Fruit fly (Drosophila melanogaster) whole organism, adult: ENCODE data around the gene MED25.

Source experiments
- CG11617 ChIP-seq: fragments of 200-800 bp; sonication (Bioruptor generic); optimal IDR thresholded peaks from 2 replicates; lab custom pipeline; 2017; ENCODE audit warnings: mild to moderate bottlenecking, missing biosample characterization, missing genetic modification reagents, missing genetic modification characterization
- CG12768 ChIP-seq: fragments of 200-800 bp; sonication (Bioruptor generic); optimal IDR thresholded peaks from 2 replicates; lab custom pipeline; 2017; ENCODE audit warnings: missing biosample characterization, missing genetic modification characterization, mild to moderate bottlenecking, moderate library complexity, missing genetic modification reagents
- CG14711 ChIP-seq: fragments of 200-800 bp; sonication (Bioruptor generic); optimal IDR thresholded peaks from 2 replicates; lab custom pipeline; 2018; ENCODE audit warnings: missing biosample characterization, mild to moderate bottlenecking, missing genetic modification characterization, moderate library complexity
- CG1620 ChIP-seq: fragments of 200-800 bp; sonication (Bioruptor generic); optimal IDR thresholded peaks from 2 replicates; lab custom pipeline; 2016; ENCODE audit warnings: missing biosample characterization, missing genetic modification characterization
- CG33017 ChIP-seq: fragments of 200-800 bp; sonication (Bioruptor generic); optimal IDR thresholded peaks from 2 replicates; lab custom pipeline; 2018; ENCODE audit warnings: missing biosample characterization, mild to moderate bottlenecking, missing genetic modification characterization, moderate library complexity
- CG5204 ChIP-seq: fragments of 200-800 bp; sonication (Bioruptor generic); optimal IDR thresholded peaks from 2 replicates; lab custom pipeline; 2016; ENCODE audit warnings: missing biosample characterization, missing genetic modification characterization
- CG7045 ChIP-seq: fragments of 200-800 bp; sonication (Bioruptor generic); optimal IDR thresholded peaks from 2 replicates; lab custom pipeline; 2017; ENCODE audit warnings: missing biosample characterization, mild to moderate bottlenecking, missing genetic modification characterization
- CG7101 ChIP-seq: fragments of 200-800 bp; sonication (Bioruptor generic); optimal IDR thresholded peaks from 2 replicates; lab custom pipeline; 2018; ENCODE audit warnings: missing biosample characterization, mild to moderate bottlenecking, missing genetic modification characterization, moderate library complexity
- Clk ChIP-seq: fragments of 200-800 bp; sonication (Bioruptor generic); optimal IDR thresholded peaks from 2 replicates; lab custom pipeline; 2017; ENCODE audit warnings: missing biosample characterization, missing genetic modification characterization
- Crg-1 ChIP-seq: fragments of 200-800 bp; sonication (Bioruptor generic); optimal IDR thresholded peaks from 2 replicates; lab custom pipeline; 2016; ENCODE audit warnings: missing biosample characterization, missing genetic modification characterization
- Hr96 ChIP-seq: fragments of 200-800 bp; sonication (Bioruptor generic); optimal IDR thresholded peaks from 2 replicates; lab custom pipeline; 2016; ENCODE audit warnings: missing biosample characterization, missing genetic modification characterization
- Mnt ChIP-seq: fragments of 200-800 bp; sonication (Bioruptor generic); optimal IDR thresholded peaks from 2 replicates; lab custom pipeline; 2016; ENCODE audit warnings: missing biosample characterization, mild to moderate bottlenecking, missing genetic modification characterization
- bab1 ChIP-seq: fragments of 200-800 bp; sonication (Bioruptor generic); optimal IDR thresholded peaks from 3 replicates; lab custom pipeline; 2019; ENCODE audit warnings: missing biosample characterization, mild to moderate bottlenecking, missing genetic modification characterization, moderate library complexity
- cic ChIP-seq: fragments of 200-800 bp; sonication (Bioruptor generic); optimal IDR thresholded peaks from 2 replicates; lab custom pipeline; 2017; ENCODE audit warnings: missing biosample characterization, mild to moderate bottlenecking, missing genetic modification characterization, moderate library complexity
- cnc ChIP-seq, 2 experiments: fragments of >200 bp; optimal IDR thresholded peaks; 2 replicates each; lab custom pipeline; 2017
- kay ChIP-seq: fragments of 200-800 bp; sonication (Bioruptor generic); peaks from one replicate; lab custom pipeline; 2016; ENCODE audit warnings: missing biosample characterization, missing genetic modification characterization, borderline replicate concordance
- ovo ChIP-seq: fragments of 200-800 bp; sonication (Bioruptor generic); optimal IDR thresholded peaks from 2 replicates; lab custom pipeline; 2016; ENCODE audit warnings: missing biosample characterization, missing genetic modification characterization
- pad ChIP-seq: fragments of 200-800 bp; sonication (Bioruptor generic); optimal IDR thresholded peaks from 3 replicates; lab custom pipeline; 2017; ENCODE audit warnings: missing biosample characterization, missing genetic modification characterization, mild to moderate bottlenecking, moderate library complexity, missing genetic modification reagents
- tj ChIP-seq: fragments of 200-800 bp; sonication (Bioruptor generic); optimal IDR thresholded peaks from 3 replicates; lab custom pipeline; 2017; ENCODE audit warnings: missing biosample characterization, mild to moderate bottlenecking, missing genetic modification characterization, moderate library complexity
- toe ChIP-seq: fragments of 200-800 bp; sonication (Bioruptor generic); optimal IDR thresholded peaks from 2 replicates; lab custom pipeline; 2016; ENCODE audit warnings: missing biosample characterization, missing genetic modification characterization

MED25 gene

DNA sequence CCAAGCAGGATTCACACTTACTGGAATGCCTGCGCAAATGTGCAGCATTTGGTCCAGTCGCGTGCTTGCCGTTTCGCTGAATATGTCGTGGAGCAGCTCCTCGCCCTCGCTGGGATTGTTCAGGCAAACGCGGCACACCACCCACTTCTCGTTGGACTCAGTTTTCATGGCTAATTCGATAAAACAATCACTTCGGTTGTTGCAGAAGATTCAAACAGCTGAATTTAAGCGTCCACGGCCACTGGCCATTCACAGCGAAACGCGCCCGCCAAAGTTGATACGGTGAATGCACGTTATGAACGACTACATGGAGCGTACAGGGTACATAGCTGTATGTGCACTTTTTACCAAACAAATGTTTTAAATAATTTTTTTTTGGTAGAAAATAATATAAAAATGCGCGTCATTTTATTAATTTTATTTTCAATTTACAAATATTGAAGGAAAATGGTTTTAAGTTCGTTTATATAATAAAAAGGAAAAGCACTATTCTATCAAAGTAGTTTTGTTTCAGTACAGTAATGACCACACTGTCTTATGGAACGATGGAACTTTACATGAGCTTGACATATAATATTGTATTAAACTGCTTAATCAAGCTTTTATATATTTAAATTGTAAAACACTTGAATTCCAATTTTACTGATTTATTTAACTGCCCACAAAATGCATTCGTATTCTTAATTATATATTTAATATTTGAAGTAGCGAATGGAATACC is 22.5 kb downstream of the MED25 start, which contains the start of gene trem:
TSS of gene trem (minus strand) at position 267 of the 721 bp plus-strand sequence.
- TF ChIP-seq Hr96 (GFP tag; lab: Kevin White, UChicago): peak; percentile 42
- TF ChIP-seq CG7045 (GFP tag; lab: Kevin White, UChicago): peak; percentile 79
- TF ChIP-seq CG12768: peak; percentile 77
- peak; percentile 59 for TF ChIP-seq CG1620
- TF ChIP-seq Mnt: peak; percentile 49
- peak; percentile 67 for TF ChIP-seq Clk (GFP tag; lab: Kevin White, UChicago)
- TF ChIP-seq ovo (GFP tag; lab: Kevin White, UChicago): peak; percentile 33
- TF ChIP-seq cic (GFP tag; lab: Kevin White, UChicago): peak; percentile 1
- TF ChIP-seq bab1 (GFP tag; lab: Kevin White, UChicago): no peak
- TF ChIP-seq CG11617 (GFP tag; lab: Kevin White, UChicago): peak; percentile 85
- TF ChIP-seq kay (GFP tag; lab: Kevin White, UChicago): no peak
- TF ChIP-seq CG14711 (tag; lab: Kevin White, UChicago): peak; percentile 58
- TF ChIP-seq toe: peak; percentile 86
- TF ChIP-seq Crg-1: peak; percentile 55
- TF ChIP-seq CG5204 (GFP tag; lab: Kevin White, UChicago): peak; percentile 72
- peak; percentile 76 for TF ChIP-seq CG7101 (tag; lab: Kevin White, UChicago)
- peak; percentile 54 for TF ChIP-seq CG33017 (tag; lab: Kevin White, UChicago)
- TF ChIP-seq cnc (optimal IDR thresholded peaks at IDR 0.05; lab: Kevin White, UChicago): no peak
- TF ChIP-seq tj (GFP tag; lab: Kevin White, UChicago): peak; percentile 54
- TF ChIP-seq pad (GFP tag; lab: Kevin White, UChicago): peak; percentile 65

dm6 chr3R:20031764-20032079 is 23.0 kb downstream of the MED25 start, which contains the start of gene idc:
TSS of gene idc (plus strand) at chr3R:20031823.
- TF ChIP-seq CG11617 (GFP tag; lab: Kevin White, UChicago): peak; percentile 59
- no peak for TF ChIP-seq cnc (optimal IDR thresholded peaks at IDR 0.05; lab: Kevin White, UChicago)

DNA sequence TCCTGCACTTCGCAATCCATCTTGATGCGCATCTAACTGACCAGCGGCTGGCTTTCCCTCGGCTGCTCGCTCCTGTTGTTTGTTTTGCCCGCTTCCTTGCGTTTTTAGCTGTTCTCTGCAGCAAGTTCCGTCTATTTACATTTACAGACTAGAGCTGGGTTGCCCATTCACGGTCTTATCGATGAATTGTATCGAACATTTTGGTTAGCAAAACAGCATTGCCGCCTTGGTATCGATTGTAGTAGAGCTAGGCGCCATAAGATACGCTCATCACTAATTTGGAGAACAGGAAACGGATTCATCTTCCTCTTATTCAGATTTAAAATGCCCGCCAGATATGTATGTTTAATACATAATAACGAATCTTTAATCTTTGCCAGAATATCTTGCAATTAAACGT is 27.1 kb downstream of the MED25 start, which contains the start of gene Regnase-1:
TSS of gene Regnase-1 (minus strand) at position 170 of the 400 bp plus-strand sequence.
- TF ChIP-seq bab1 (GFP tag; lab: Kevin White, UChicago) (peak; percentile 96), cic (GFP tag; lab: Kevin White, UChicago) (peak; percentile 62), pad (GFP tag; lab: Kevin White, UChicago) (peak; percentile 78), Mnt (peak; percentile 78), CG7101 (tag; lab: Kevin White, UChicago) (peak; percentile 92), toe (peak; percentile 72), CG1620 (peak; percentile 89), Hr96 (GFP tag; lab: Kevin White, UChicago) (peak; percentile 87), kay (GFP tag; lab: Kevin White, UChicago) (no peak), ovo (GFP tag; lab: Kevin White, UChicago) (peak; percentile 81), Clk (GFP tag; lab: Kevin White, UChicago) (peak; percentile 22), CG12768 (peak; percentile 81), CG5204 (GFP tag; lab: Kevin White, UChicago) (peak; percentile 63), CG33017 (tag; lab: Kevin White, UChicago) (peak; percentile 83), tj (GFP tag; lab: Kevin White, UChicago) (peak; percentile 63), cnc (optimal IDR thresholded peaks at IDR 0.05; lab: Kevin White, UChicago) (no peak), CG7045 (GFP tag; lab: Kevin White, UChicago) (peak; percentile 91), CG14711 (tag; lab: Kevin White, UChicago) (peak; percentile 83), CG11617 (GFP tag; lab: Kevin White, UChicago) (peak; percentile 90), Crg-1 (peak; percentile 85)

DNA sequence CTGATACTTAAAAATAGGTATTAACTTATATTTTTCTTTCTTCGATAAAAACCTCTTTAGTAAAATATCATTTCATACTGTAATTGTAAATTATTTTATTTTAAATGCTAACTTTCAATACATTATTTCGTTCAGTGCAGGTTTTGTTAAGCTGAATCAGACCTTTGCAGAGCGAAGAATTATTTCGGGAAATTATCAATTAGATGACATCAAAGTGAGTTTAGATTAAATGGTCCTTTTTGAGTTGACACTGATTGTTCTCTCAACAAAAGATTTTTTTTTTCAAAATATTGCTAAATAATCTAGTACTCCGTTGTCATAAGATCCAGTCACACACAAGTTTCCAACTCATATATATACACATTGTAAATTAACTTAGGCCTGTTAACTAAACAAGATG is 33.7 kb downstream of the MED25 start, which contains the start of the genes CG33934 and Indy-2:
TSS of gene CG33934 (plus strand) at position 301 of the 400 bp plus-strand sequence.
TSS of gene Indy-2 (plus strand) at position 301 of the 400 bp plus-strand sequence.
- TF ChIP-seq CG5204 (GFP tag; lab: Kevin White, UChicago) (no peak), CG12768 (no peak), CG1620 (no peak), cnc (optimal IDR thresholded peaks at IDR 0.05; lab: Kevin White, UChicago) (no peak), bab1 (GFP tag; lab: Kevin White, UChicago) (no peak), Crg-1 (no peak), CG7101 (tag; lab: Kevin White, UChicago) (no peak), CG33017 (tag; lab: Kevin White, UChicago) (no peak), Clk (GFP tag; lab: Kevin White, UChicago) (no peak)

- no peak for TF ChIP-seq CG7101 (tag; lab: Kevin White, UChicago)
- no peak for TF ChIP-seq CG33017 (tag; lab: Kevin White, UChicago)
- TF ChIP-seq cic (GFP tag; lab: Kevin White, UChicago): peak; percentile 10
Measured at dm6 chr3R:20055809-20056208, 47.1 kb downstream of the MED25 start, which contains the start of gene CG17193. TSS of gene CG17193 (minus strand) at chr3R:20056097.

- TF ChIP-seq Mnt (no peak), kay (GFP tag; lab: Kevin White, UChicago) (peak; percentile 28), CG11617 (GFP tag; lab: Kevin White, UChicago) (peak; percentile 14), cic (GFP tag; lab: Kevin White, UChicago) (no peak), CG5204 (GFP tag; lab: Kevin White, UChicago) (peak; percentile 7), toe (peak; percentile 0)
Measured at dm6 chr3R:20057501-20057900, 48.8 kb downstream of the MED25 start, which contains the start of gene mdlc. TSS of gene mdlc (plus strand) at chr3R:20057748.
